Worm (Caenorhabditis elegans): ENCODE measurements around the gene cest-12.

cest-12 gene

DNA sequence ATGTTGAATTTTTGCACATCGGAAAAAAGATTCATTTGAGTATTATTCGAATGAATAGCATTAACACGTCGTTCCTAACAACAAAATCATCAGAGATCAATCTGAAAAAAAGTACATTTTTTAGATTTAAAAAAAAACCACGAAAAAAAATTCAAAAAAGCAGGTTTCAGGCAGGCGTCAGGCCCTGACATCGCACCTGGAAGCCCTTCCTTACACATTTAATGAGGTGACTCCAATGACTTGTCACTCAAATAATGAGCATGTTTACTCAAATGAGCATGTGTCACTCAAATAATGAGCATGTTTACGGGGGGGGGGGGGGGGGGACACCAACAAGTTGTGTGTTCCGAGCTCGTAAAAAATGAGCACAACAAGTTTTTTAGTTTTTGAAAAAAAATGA, 11.0 kb upstream of the cest-12 start, which contains the start of gene lron-12:
lron-12 (minus strand) TSS at position 101 of the 400 bp plus-strand sequence.
- no peak for TF ChIP-seq lin-13 (GFP tag; optimal IDR thresholded peaks at IDR 0.05)
- no peak for TF ChIP-seq ceh-82 (tag; optimal IDR thresholded peaks at IDR 0.05)
- TF ChIP-seq ztf-1 (GFP tag; conservative IDR thresholded peaks at IDR 0.05), result no peak
- no peak for TF ChIP-seq lsy-2 (tag; optimal IDR thresholded peaks at IDR 0.05)
- TF ChIP-seq nhr-25 (tag; optimal IDR thresholded peaks at IDR 0.05), result no peak
- TF ChIP-seq elt-3 (tag; optimal IDR thresholded peaks at IDR 0.05), result no peak
- TF ChIP-seq unc-55 (GFP tag; optimal IDR thresholded peaks at IDR 0.05), result no peak
- no peak for TF ChIP-seq F13H6.1 (tag; optimal IDR thresholded peaks at IDR 0.05)
- no peak for TF ChIP-seq ZK546.5 (tag; optimal IDR thresholded peaks at IDR 0.05)
- no peak for TF ChIP-seq sma-3 (GFP tag; optimal IDR thresholded peaks at IDR 0.05)

DNA sequence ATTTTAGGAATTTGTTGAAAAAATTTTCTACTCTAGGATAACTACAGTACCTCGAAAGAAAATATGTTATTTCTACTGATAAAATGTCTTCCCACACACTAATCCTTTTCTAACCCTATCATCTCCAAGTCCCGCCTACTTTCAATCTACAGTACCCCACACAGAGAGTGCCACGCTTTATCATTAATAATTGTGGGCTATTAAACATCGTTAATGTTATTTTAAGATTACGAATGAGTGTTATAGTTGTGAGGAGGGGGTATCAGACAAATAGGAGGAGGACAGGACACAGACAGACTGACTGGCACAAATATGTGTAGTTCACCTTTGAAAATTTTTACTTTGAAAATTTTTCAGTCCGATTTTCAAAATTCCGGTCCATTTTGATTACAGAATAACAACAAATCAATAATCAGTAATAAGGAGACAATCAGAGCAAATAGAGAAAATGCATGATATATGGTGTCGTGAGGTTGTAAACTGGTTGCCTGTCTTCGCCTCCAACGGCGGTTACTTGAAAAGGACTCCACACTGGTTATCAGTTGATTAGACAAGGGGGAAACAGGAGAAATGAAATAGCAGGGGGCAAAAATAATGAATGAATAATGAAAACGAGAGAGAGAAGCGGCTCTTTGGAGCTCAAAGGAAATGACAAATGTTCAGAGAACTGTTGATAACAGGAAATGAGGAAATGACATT, 13.0 kb downstream of the cest-12 start:
- TF ChIP-seq unc-39 (tag; optimal IDR thresholded peaks at IDR 0.05) (no peak), snpc-4 (tag; optimal IDR thresholded peaks at IDR 0.05) (no peak), unc-62 (GFP tag; optimal IDR thresholded peaks at IDR 0.05) (no peak), lin-39 (tag; optimal IDR thresholded peaks at IDR 0.05) (no peak), gmeb-1 (tag; optimal IDR thresholded peaks at IDR 0.05) (no peak), R02D3.7 (tag; optimal IDR thresholded peaks at IDR 0.05) (no peak), fos-1 (tag; optimal IDR thresholded peaks at IDR 0.05) (peak; percentile 36), sma-3 (GFP tag; optimal IDR thresholded peaks at IDR 0.05) (no peak), ztf-4 (tag; optimal IDR thresholded peaks at IDR 0.05) (no peak), lsy-2 (tag; optimal IDR thresholded peaks at IDR 0.05) (peak in 1 of 2 experiments; percentile 20), sma-9 (GFP tag; optimal IDR thresholded peaks at IDR 0.05) (no peak), sma-9 (tag; optimal IDR thresholded peaks at IDR 0.05) (no peak), crh-2 (tag; optimal IDR thresholded peaks at IDR 0.05) (no peak), nhr-23 (tag; optimal IDR thresholded peaks at IDR 0.05) (no peak), lin-13 (GFP tag; optimal IDR thresholded peaks at IDR 0.05) (no peak)

DNA sequence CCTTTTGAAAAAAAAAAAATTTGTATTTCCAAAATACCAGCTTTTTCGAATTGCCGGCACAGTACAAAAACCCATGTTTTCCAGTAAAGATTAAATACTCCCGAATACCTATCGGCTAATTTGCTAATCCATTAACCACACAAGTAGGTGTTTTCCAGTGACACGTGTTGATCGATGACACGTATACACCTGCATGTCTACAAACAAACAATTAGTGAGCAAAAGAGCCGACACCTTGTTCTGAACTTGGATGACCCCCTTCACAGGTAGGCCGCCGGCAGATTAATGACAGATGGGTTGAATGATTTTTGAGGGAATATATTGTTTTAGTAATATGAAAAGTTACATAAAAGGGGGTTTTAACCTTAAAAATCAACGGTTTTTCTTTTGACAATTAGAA, 14.7 kb downstream of the cest-12 start:
- TF ChIP-seq ZK546.5 (tag; optimal IDR thresholded peaks at IDR 0.05) (no peak), nhr-129 (tag; optimal IDR thresholded peaks at IDR 0.05) (no peak)

DNA sequence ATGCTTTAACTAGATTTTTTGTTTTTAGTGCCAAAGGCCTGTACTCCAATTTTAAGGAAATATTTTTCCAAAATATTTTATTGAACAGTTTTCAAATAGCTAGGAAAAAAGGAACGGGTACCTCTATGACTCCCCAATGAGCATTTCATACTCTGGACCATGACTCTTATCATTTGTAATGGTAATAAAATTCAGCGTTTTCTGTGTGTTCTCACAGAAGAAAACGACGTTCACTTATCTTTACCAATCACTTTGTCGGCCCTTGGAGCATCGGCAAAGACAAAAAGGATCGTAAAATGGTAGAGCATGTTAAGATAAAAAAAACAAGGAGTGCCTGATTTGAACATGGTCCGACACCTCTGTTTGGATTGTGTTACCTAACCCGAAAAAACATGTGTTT, 19.8 kb downstream of the cest-12 start:
- TF ChIP-seq sem-4 (tag; optimal IDR thresholded peaks at IDR 0.05) (no peak), fos-1 (tag; optimal IDR thresholded peaks at IDR 0.05) (no peak), ceh-16 (tag; optimal IDR thresholded peaks at IDR 0.05) (no peak), ztf-11 (tag; optimal IDR thresholded peaks at IDR 0.05) (no peak), nhr-25 (tag; optimal IDR thresholded peaks at IDR 0.05) (no peak), skn-1 (tag; optimal IDR thresholded peaks at IDR 0.05) (no peak), mab-5 (tag; optimal IDR thresholded peaks at IDR 0.05) (no peak), F13H6.1 (tag; optimal IDR thresholded peaks at IDR 0.05) (no peak), egl-27 (tag; optimal IDR thresholded peaks at IDR 0.05) (no peak), Y55F3AM.14 (GFP tag; optimal IDR thresholded peaks at IDR 0.05) (no peak), lin-13 (GFP tag; optimal IDR thresholded peaks at IDR 0.05) (no peak), ceh-82 (tag; optimal IDR thresholded peaks at IDR 0.05) (no peak), nhr-23 (tag; optimal IDR thresholded peaks at IDR 0.05) (no peak), ama-1 (optimal IDR thresholded peaks at IDR 0.05) (no peak), aly-2 (tag; optimal IDR thresholded peaks at IDR 0.05) (no peak), blmp-1 (tag; optimal IDR thresholded peaks at IDR 0.05; ENCODE audit: insufficient read depth) (no peak)

DNA sequence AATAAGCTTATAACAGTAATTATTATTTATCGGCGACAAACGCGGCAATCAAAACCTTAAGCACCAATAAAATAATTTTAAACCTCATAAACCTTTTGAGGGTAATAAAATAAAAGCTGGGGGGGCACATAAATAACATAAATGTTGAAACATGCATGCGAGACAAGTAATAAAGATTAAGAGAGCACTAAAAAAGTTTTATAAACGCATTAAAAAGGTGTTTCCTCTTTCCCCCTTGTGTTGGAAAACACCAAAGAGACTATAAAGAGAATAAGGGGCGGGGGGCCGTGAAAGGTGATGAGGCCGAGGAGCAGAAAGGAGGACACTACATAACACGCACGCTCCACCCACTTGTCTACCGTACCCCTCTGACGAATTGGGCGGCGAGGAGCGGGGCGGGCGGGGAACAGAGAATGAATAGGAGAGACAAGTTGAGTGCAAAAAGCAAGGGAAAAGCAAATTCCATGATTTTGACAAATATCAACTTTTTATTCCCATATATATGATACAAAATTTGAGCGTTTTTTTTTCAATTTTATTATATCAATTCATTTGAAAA, 22.5 kb downstream of the cest-12 start:
- TF ChIP-seq lsy-2 (tag; optimal IDR thresholded peaks at IDR 0.05) (peak in 1 of 2 experiments; percentile 69), sma-9 (GFP tag; optimal IDR thresholded peaks at IDR 0.05) (peak; percentile 7), sma-9 (tag; optimal IDR thresholded peaks at IDR 0.05) (no peak), sem-4 (tag; optimal IDR thresholded peaks at IDR 0.05) (peak; percentile 3), nhr-10 (tag; optimal IDR thresholded peaks at IDR 0.05) (no peak), nhr-11 (tag; optimal IDR thresholded peaks at IDR 0.05) (no peak), F13H6.1 (tag; optimal IDR thresholded peaks at IDR 0.05) (peak; percentile 15)

All from whole organism, L2 larva.